Fruit fly (Drosophila melanogaster) whole organism, embryonic: ENCODE measurements around the gene CG12519.

ENCODE experiments used
- ATbp ChIP-seq: fragments of 200-800 bp; sonication (Bioruptor generic); optimal IDR thresholded peaks from 2 replicates; lab custom pipeline; 2017; ENCODE audit warnings: missing biosample characterization, mild to moderate bottlenecking, missing genetic modification characterization, missing genetic modification reagents
- Bgb ChIP-seq: fragments of 200-800 bp; sonication (Bioruptor generic); IDR thresholded peaks from 2 replicates; pipeline ENCODE4 v1.3.6; 2022; ENCODE audit warnings: missing biosample characterization, missing genetic modification characterization; ENCODE audit not compliant: partially characterized antibody
- BtbVII ChIP-seq: fragments of 200-800 bp; sonication (Bioruptor generic); optimal IDR thresholded peaks from 3 replicates; lab custom pipeline; 2017; ENCODE audit warnings: missing biosample characterization, mild to moderate bottlenecking, missing genetic modification characterization
- CG10462 ChIP-seq: fragments of 200-800 bp; sonication (Bioruptor generic); optimal IDR thresholded peaks from 2 replicates; lab custom pipeline; 2016; ENCODE audit warnings: missing biosample characterization, missing genetic modification characterization
- CG11456 ChIP-seq: fragments of 200-800 bp; sonication (Bioruptor generic); IDR thresholded peaks from 3 replicates; pipeline ENCODE4 v1.3.6; 2022; ENCODE audit warnings: missing biosample characterization, missing genetic modification characterization
- CG12236 ChIP-seq: fragments of 200-800 bp; sonication (Bioruptor generic); optimal IDR thresholded peaks from 2 replicates; lab custom pipeline; 2016; ENCODE audit warnings: missing biosample characterization, missing genetic modification characterization
- CG12659 ChIP-seq: fragments of 200-800 bp; sonication (Bioruptor generic); optimal IDR thresholded peaks from 3 replicates; lab custom pipeline; 2017; ENCODE audit warnings: mild to moderate bottlenecking, missing biosample characterization, missing genetic modification reagents, missing genetic modification characterization
- CG13287 ChIP-seq: fragments of 200-800 bp; sonication (Bioruptor generic); IDR thresholded peaks from 2 replicates; pipeline ENCODE4 v1.3.6; 2022; ENCODE audit warnings: missing biosample characterization, missing genetic modification characterization; ENCODE audit not compliant: partially characterized antibody
- CG13424 ChIP-seq: fragments of 200-800 bp; sonication (Bioruptor generic); optimal IDR thresholded peaks from 2 replicates; lab custom pipeline; 2019; ENCODE audit warnings: missing biosample characterization, mild to moderate bottlenecking, missing genetic modification characterization, moderate library complexity
- CG14710 ChIP-seq: fragments of 200-800 bp; sonication (Bioruptor generic); optimal IDR thresholded peaks from 3 replicates; lab custom pipeline; 2019; ENCODE audit warnings: missing biosample characterization, mild to moderate bottlenecking, missing genetic modification characterization, moderate library complexity
- CG15514 ChIP-seq: fragments of 200-800 bp; sonication (Bioruptor generic); optimal IDR thresholded peaks from 3 replicates; lab custom pipeline; 2017; ENCODE audit warnings: missing biosample characterization, missing genetic modification characterization, mild to moderate bottlenecking, moderate library complexity, missing genetic modification reagents
- CG17912 ChIP-seq: fragments of 200-800 bp; sonication (Bioruptor generic); optimal IDR thresholded peaks from 2 replicates; lab custom pipeline; 2018; ENCODE audit warnings: missing biosample characterization, mild to moderate bottlenecking, missing genetic modification characterization
- CG18011 ChIP-seq: fragments of 200-800 bp; sonication (Bioruptor generic); optimal IDR thresholded peaks from 2 replicates; lab custom pipeline; 2017; ENCODE audit warnings: missing biosample characterization, missing genetic modification characterization, mild to moderate bottlenecking, moderate library complexity, missing genotype
- CG1832 ChIP-seq: fragments of 200-800 bp; sonication (Bioruptor generic); optimal IDR thresholded peaks from 2 replicates; lab custom pipeline; 2017; ENCODE audit warnings: missing biosample characterization, mild to moderate bottlenecking, missing genetic modification characterization, inconsistent platforms
- CG2116 ChIP-seq: fragments of 200-800 bp; sonication (Bioruptor generic); optimal IDR thresholded peaks from 3 replicates; lab custom pipeline; 2018; ENCODE audit warnings: missing biosample characterization, mild to moderate bottlenecking, missing genetic modification characterization
- CG2889 ChIP-seq: fragments of 200-800 bp; sonication (Bioruptor generic); IDR thresholded peaks from 3 replicates; pipeline ENCODE4 v1.3.6; 2022; ENCODE audit warnings: missing biosample characterization, missing genetic modification characterization
- CG32772 ChIP-seq: fragments of 200-800 bp; sonication (Bioruptor generic); IDR thresholded peaks from 2 replicates; pipeline ENCODE4 v1.3.6; 2022; ENCODE audit warnings: missing biosample characterization, missing genetic modification characterization
- CG3281 ChIP-seq: fragments of 200-800 bp; sonication (Bioruptor generic); optimal IDR thresholded peaks from 3 replicates; lab custom pipeline; 2017; ENCODE audit warnings: missing biosample characterization, mild to moderate bottlenecking, missing genetic modification characterization
- CG34376 ChIP-seq: fragments of 200-800 bp; sonication (Bioruptor generic); optimal IDR thresholded peaks from 2 replicates; lab custom pipeline; 2018; ENCODE audit warnings: missing biosample characterization, mild to moderate bottlenecking, missing genetic modification characterization
- CG3838 ChIP-seq: fragments of 200-800 bp; sonication (Bioruptor generic); optimal IDR thresholded peaks from 3 replicates; lab custom pipeline; 2016; ENCODE audit warnings: missing biosample characterization, missing genetic modification characterization
- CG4360 ChIP-seq: fragments of 200-800 bp; sonication (Bioruptor generic); IDR thresholded peaks from 2 replicates; pipeline ENCODE4 v1.3.6; 2022; ENCODE audit warnings: missing biosample characterization, missing genetic modification characterization
- CG4730 ChIP-seq: fragments of 200-800 bp; sonication (Bioruptor generic); IDR thresholded peaks from 2 replicates; pipeline ENCODE4 v1.3.6; 2022; ENCODE audit warnings: missing biosample characterization, missing genetic modification characterization
- CG6175 ChIP-seq: fragments of 200-800 bp; sonication (Bioruptor generic); IDR thresholded peaks from 3 replicates; pipeline ENCODE4 v1.3.6; 2022; ENCODE audit warnings: missing biosample characterization, missing genetic modification characterization
- CG7271 ChIP-seq: fragments of 200-800 bp; sonication (Bioruptor generic); optimal IDR thresholded peaks from 2 replicates; lab custom pipeline; 2018; ENCODE audit warnings: missing biosample characterization, mild to moderate bottlenecking, missing genetic modification characterization, moderate library complexity
- CG7928 ChIP-seq: fragments of 200-800 bp; sonication (Bioruptor generic); optimal IDR thresholded peaks from 2 replicates; lab custom pipeline; 2017; ENCODE audit warnings: missing biosample characterization, mild to moderate bottlenecking, missing genetic modification characterization
- CG8290 ChIP-seq, 3 experiments: fragments of 200-800 bp; sonication (Bioruptor generic); optimal IDR thresholded peaks; 2 replicates each; lab custom pipeline; 2016 to 2019; ENCODE audit warnings: missing biosample characterization in 3 of 3, missing genetic modification characterization in 3 of 3, mild to moderate bottlenecking in 2 of 3, moderate library complexity in 1 of 3
- Chrac-16 ChIP-seq: fragments of 200-800 bp; sonication (Bioruptor generic); optimal IDR thresholded peaks from 3 replicates; lab custom pipeline; 2016; ENCODE audit warnings: missing biosample characterization, missing genetic modification characterization
- D19B ChIP-seq: fragments of 200-800 bp; sonication (Bioruptor generic); optimal IDR thresholded peaks from 2 replicates; lab custom pipeline; 2017; ENCODE audit warnings: missing biosample characterization, mild to moderate bottlenecking, missing genetic modification characterization
- Dek ChIP-seq: fragments of 200-800 bp; sonication (Bioruptor generic); optimal IDR thresholded peaks from 3 replicates; lab custom pipeline; 2019; ENCODE audit warnings: missing biosample characterization, mild to moderate bottlenecking, missing genetic modification characterization, moderate library complexity
- E2f1 ChIP-seq: fragments of 200-800 bp; sonication (Bioruptor generic); IDR thresholded peaks from 2 replicates; pipeline ENCODE4 v1.3.6; 2022; ENCODE audit warnings: missing biosample characterization, missing genetic modification characterization
- Eip74EF ChIP-seq, 2 experiments: fragments of 200-800 bp in 1 of 2; fragments of >200 bp in 1 of 2; sonication (Bioruptor generic) in 1 of 2; optimal IDR thresholded peaks; 2 replicates each; lab custom pipeline; 2017 to 2019; ENCODE audit warnings: missing biosample characterization in 2 of 2, missing genetic modification characterization in 2 of 2, mild to moderate bottlenecking in 1 of 2, moderate library complexity in 1 of 2
- Hand ChIP-seq: fragments of 200-800 bp; sonication (Bioruptor generic); optimal IDR thresholded peaks from 2 replicates; lab custom pipeline; 2017; ENCODE audit warnings: mild to moderate bottlenecking, missing biosample characterization, missing genetic modification reagents, missing genetic modification characterization
- Hr39 ChIP-seq: fragments of >200 bp; optimal IDR thresholded peaks from 2 replicates; lab custom pipeline; 2017
- Jarid2 ChIP-seq: fragments of 200-800 bp; sonication (Bioruptor generic); optimal IDR thresholded peaks from 3 replicates; lab custom pipeline; 2017; ENCODE audit warnings: mild to moderate bottlenecking, missing biosample characterization, missing genetic modification reagents, missing genetic modification characterization
- Mrtf ChIP-seq: fragments of 200-800 bp; sonication (Bioruptor generic); IDR thresholded peaks from 3 replicates; pipeline ENCODE4 v1.3.6; 2022; ENCODE audit warnings: missing biosample characterization, missing genetic modification characterization
- Oaz ChIP-seq: fragments of 200-800 bp; sonication (Bioruptor generic); IDR thresholded peaks from 2 replicates; pipeline ENCODE4 v1.3.6; 2022; ENCODE audit warnings: missing biosample characterization, missing genetic modification characterization
- Opbp ChIP-seq: fragments of 200-800 bp; sonication (Bioruptor generic); IDR thresholded peaks from 3 replicates; pipeline ENCODE4 v1.3.6; 2022; ENCODE audit warnings: missing biosample characterization, missing genetic modification characterization; ENCODE audit not compliant: partially characterized antibody
- TFAM ChIP-seq: fragments of 200-800 bp; sonication (Bioruptor generic); optimal IDR thresholded peaks from 2 replicates; lab custom pipeline; 2017; ENCODE audit warnings: missing biosample characterization, missing genetic modification characterization, inconsistent platforms
- bcd ChIP-seq: fragments of 200-800 bp; sonication (Bioruptor generic); optimal IDR thresholded peaks from 2 replicates; lab custom pipeline; 2017; ENCODE audit warnings: missing biosample characterization, mild to moderate bottlenecking, missing genetic modification characterization
- chm ChIP-seq: fragments of 200-800 bp; sonication (Bioruptor generic); IDR thresholded peaks from 2 replicates; pipeline ENCODE4 v1.3.6; 2022; ENCODE audit warnings: missing biosample characterization, missing genetic modification characterization
- crol ChIP-seq: fragments of 200-800 bp; sonication (Bioruptor generic); IDR thresholded peaks from 2 replicates; pipeline ENCODE4 v1.3.6; 2022; ENCODE audit warnings: missing biosample characterization, missing genetic modification characterization
- dysf ChIP-seq: fragments of 200-800 bp; sonication (Bioruptor generic); IDR thresholded peaks from 3 replicates; pipeline ENCODE4 v1.3.6; 2022; ENCODE audit warnings: missing biosample characterization, missing genetic modification characterization
- h ChIP-seq: fragments of >200 bp; optimal IDR thresholded peaks from 2 replicates; lab custom pipeline; 2017
- mld ChIP-seq: fragments of 200-800 bp; sonication (Bioruptor generic); IDR thresholded peaks from 3 replicates; pipeline ENCODE4 v1.3.6; 2022; ENCODE audit warnings: missing biosample characterization, missing genetic modification characterization; ENCODE audit not compliant: partially characterized antibody
- prd ChIP-seq, 3 experiments: fragments of >200 bp in 2 of 3; fragments of 200-800 bp in 1 of 3; sonication (Bioruptor generic) in 1 of 3; optimal IDR thresholded peaks in 2 of 3; IDR thresholded peaks in 1 of 3; 2 replicates in 2 of 3; 3 replicates in 1 of 3; pipeline versions ENCODE4 v1.3.6 to Lab custom; 2017 to 2022; ENCODE audit warnings: missing biosample characterization in 1 of 3, missing genetic modification characterization in 1 of 3
- slp2 ChIP-seq: fragments of 200-800 bp; sonication (Bioruptor generic); optimal IDR thresholded peaks from 2 replicates; lab custom pipeline; 2016; ENCODE audit warnings: missing biosample characterization, missing genetic modification characterization
- stc ChIP-seq: fragments of 200-800 bp; sonication (Bioruptor generic); IDR thresholded peaks from 2 replicates; pipeline ENCODE4 v1.3.6; 2022; ENCODE audit warnings: missing biosample characterization, missing genetic modification characterization
- unpg ChIP-seq: fragments of 200-800 bp; sonication (Bioruptor generic); optimal IDR thresholded peaks from 3 replicates; lab custom pipeline; 2018; ENCODE audit warnings: missing biosample characterization, mild to moderate bottlenecking, missing genetic modification characterization, moderate library complexity
- vnd ChIP-seq: fragments of 200-800 bp; sonication (Bioruptor generic); IDR thresholded peaks from 3 replicates; pipeline ENCODE4 v1.3.6; 2022; ENCODE audit warnings: missing biosample characterization, missing genetic modification characterization; ENCODE audit not compliant: partially characterized antibody

The CG12519 gene

dm6 chr3L:19495991-19496588, 23.8 kb downstream of the CG12519 start (continued):
- TF ChIP-seq unpg (GFP tag; lab: Kevin White, UChicago), result peak; percentile 12
- TF ChIP-seq CG11456 (GFP tag; lab: Robert Waterston, UW), result no peak
- TF ChIP-seq CG17912, result no peak
- no peak for TF ChIP-seq mld
- TF ChIP-seq CG4360 (GFP tag; lab: Robert Waterston, UW), result no peak
- TF ChIP-seq Opbp (GFP tag; lab: Robert Waterston, UW), result no peak
- no peak for TF ChIP-seq CG4730
- no peak for TF ChIP-seq CG2116
- TF ChIP-seq Hr39 (lab: Kevin White, UChicago), result no peak
- TF ChIP-seq TFAM, result no peak
- TF ChIP-seq CG3281 (GFP tag; lab: Kevin White, UChicago), result peak; percentile 14
- no peak for TF ChIP-seq Jarid2 (GFP tag; lab: Kevin White, UChicago)
- no peak for TF ChIP-seq E2f1 (GFP tag; lab: Robert Waterston, UW)
- TF ChIP-seq CG7271 (tag; lab: Kevin White, UChicago), result no peak
- peak; percentile 63 for TF ChIP-seq CG34376
- no peak for TF ChIP-seq CG12236 (GFP tag; lab: Kevin White, UChicago)
- TF ChIP-seq CG15514 (GFP tag; lab: Kevin White, UChicago), result peak; percentile 28
- no peak for TF ChIP-seq Eip74EF (GFP tag; optimal IDR thresholded peaks at IDR 0.05; lab: Kevin White, UChicago)
- no peak for TF ChIP-seq Oaz (GFP tag; lab: Robert Waterston, UW)
- no peak for TF ChIP-seq CG10462
- TF ChIP-seq h, result no peak
- no peak for TF ChIP-seq Chrac-16 (GFP tag; lab: Kevin White, UChicago)
- no peak for TF ChIP-seq CG18011
- no peak for TF ChIP-seq crol (GFP tag; lab: Robert Waterston, UW)
- no peak for TF ChIP-seq Mrtf (GFP tag; lab: Robert Waterston, UW)
- no peak for TF ChIP-seq slp2 (GFP tag; lab: Kevin White, UChicago)
- TF ChIP-seq CG8290 (GFP tag; optimal IDR thresholded peaks at IDR 0.05; lab: Kevin White, UChicago), result no peak
- TF ChIP-seq CG8290 (tag; optimal IDR thresholded peaks at IDR 0.05; lab: Kevin White, UChicago), result peak in 1 of 2 experiments; percentile 21
- TF ChIP-seq dysf (GFP tag; lab: Robert Waterston, UW), result no peak
- TF ChIP-seq BtbVII (GFP tag; lab: Kevin White, UChicago), result peak; percentile 11
- no peak for TF ChIP-seq chm (GFP tag; lab: Robert Waterston, UW)
- TF ChIP-seq Hand, result peak; percentile 14
- no peak for TF ChIP-seq CG14710 (tag; lab: Kevin White, UChicago)
- TF ChIP-seq Bgb (GFP tag; lab: Robert Waterston, UW), result no peak
- no peak for TF ChIP-seq CG2889 (GFP tag; lab: Robert Waterston, UW)
- TF ChIP-seq CG3838 (GFP tag; lab: Kevin White, UChicago), result no peak
- TF ChIP-seq D19B, result no peak
- peak; percentile 2 for TF ChIP-seq CG12659
- TF ChIP-seq bcd (GFP tag; lab: Kevin White, UChicago), result no peak
- no peak for TF ChIP-seq CG32772 (GFP tag; lab: Robert Waterston, UW)
- no peak for TF ChIP-seq CG13424
- TF ChIP-seq CG1832 (GFP tag; lab: Kevin White, UChicago), result no peak
- no peak for TF ChIP-seq CG6175 (GFP tag; lab: Robert Waterston, UW)
- TF ChIP-seq CG7928 (GFP tag; lab: Kevin White, UChicago), result no peak
- no peak for TF ChIP-seq CG13287
- TF ChIP-seq Dek (tag; lab: Kevin White, UChicago), result no peak
- no peak for TF ChIP-seq ATbp (GFP tag; lab: Kevin White, UChicago)
- TF ChIP-seq vnd (GFP tag; lab: Robert Waterston, UW), result no peak
- TF ChIP-seq prd (optimal IDR thresholded peaks at IDR 0.05; lab: Kevin White, UChicago), result no peak
- no peak for TF ChIP-seq prd (GFP tag; IDR thresholded peaks at IDR 0.05; lab: Robert Waterston, UW)
- no peak for TF ChIP-seq stc (GFP tag; lab: Robert Waterston, UW)
